Fruit fly (Drosophila melanogaster): ENCODE data around the gene CG42523.

Gene CG42523

dm6 chr2L:4810697-4811490 lies 48.2 kb downstream of the CG42523 start (continued):
- TF ChIP-seq CG43689 (GFP tag; IDR thresholded peaks at IDR 0.05) (no peak), CG15269 (tag; optimal IDR thresholded peaks at IDR 0.05) (peak; percentile 68), CG30403 (GFP tag; optimal IDR thresholded peaks at IDR 0.05) (peak; percentile 89), Atf3 (GFP tag; optimal IDR thresholded peaks at IDR 0.05) (peak; percentile 13), CG13296 (GFP tag; optimal IDR thresholded peaks at IDR 0.05) (peak; percentile 74), Dbx (GFP tag; IDR thresholded peaks at IDR 0.05) (peak; percentile 40; the same call in 1 of the 3 replicates), aop (GFP tag; IDR thresholded peaks at IDR 0.05) (no peak), hth (optimal IDR thresholded peaks at IDR 0.05) (no peak), CrebB (tag; optimal IDR thresholded peaks at IDR 0.05) (no peak), kni (GFP tag; optimal IDR thresholded peaks at IDR 0.05) (peak; percentile 89), CG30431 (GFP tag; optimal IDR thresholded peaks at IDR 0.05) (peak; percentile 53), kah (GFP tag; optimal IDR thresholded peaks at IDR 0.05) (no peak), cas (GFP tag; IDR thresholded peaks at IDR 0.05) (no peak), CG5245 (GFP tag; optimal IDR thresholded peaks at IDR 0.05) (no peak), CG10147 (GFP tag; optimal IDR thresholded peaks at IDR 0.05) (peak; percentile 36), CG13775 (GFP tag; optimal IDR thresholded peaks at IDR 0.05) (peak; percentile 81), CG34422 (GFP tag; IDR thresholded peaks at IDR 0.05) (no peak), fru (optimal IDR thresholded peaks at IDR 0.05) (no peak), NfI (GFP tag; optimal IDR thresholded peaks at IDR 0.05) (peak; percentile 68), Dek (tag; optimal IDR thresholded peaks at IDR 0.05) (peak; percentile 61), Gsc (GFP tag; IDR thresholded peaks at IDR 0.05) (no peak), ssp (GFP tag; IDR thresholded peaks at IDR 0.05) (peak; percentile 60), ase (GFP tag; IDR thresholded peaks at IDR 0.05) (no peak), MESR4 (GFP tag; optimal IDR thresholded peaks at IDR 0.05) (no peak), bigmax (GFP tag; optimal IDR thresholded peaks at IDR 0.05) (no peak), esg (GFP tag; conservative IDR thresholded peaks at IDR 0.05) (0 out of 2 replicates have a peak, but pooled peaks have one; percentile 11), CG10565 (GFP tag; optimal IDR thresholded peaks at IDR 0.05) (no peak), D19B (GFP tag; optimal IDR thresholded peaks at IDR 0.05) (peak; percentile 66), Dref (GFP tag; IDR thresholded peaks at IDR 0.05) (no peak), Six4 (GFP tag; optimal IDR thresholded peaks at IDR 0.05) (peak; percentile 61), gt (GFP tag; IDR thresholded peaks at IDR 0.05) (no peak), sqz (GFP tag; optimal IDR thresholded peaks at IDR 0.05) (no peak), Drgx (GFP tag; IDR thresholded peaks at IDR 0.05) (no peak), ATbp (GFP tag; optimal IDR thresholded peaks at IDR 0.05) (peak; percentile 60), Trl (optimal IDR thresholded peaks at IDR 0.05) (no peak), Trl (GFP tag; optimal IDR thresholded peaks at IDR 0.05) (peak; percentile 19), gsb (GFP tag; IDR thresholded peaks at IDR 0.05) (no peak), nau (GFP tag; optimal IDR thresholded peaks at IDR 0.05) (no peak), Opbp (GFP tag; IDR thresholded peaks at IDR 0.05; ENCODE audit: partially characterized antibody) (no peak), CG13123 (GFP tag; optimal IDR thresholded peaks at IDR 0.05) (no peak), pros (GFP tag; optimal IDR thresholded peaks at IDR 0.05) (no peak), abd-A (tag; optimal IDR thresholded peaks at IDR 0.05) (no peak), gce (GFP tag; IDR thresholded peaks at IDR 0.05) (no peak), CG1529 (GFP tag; optimal IDR thresholded peaks at IDR 0.05) (peak; percentile 54), Deaf1 (tag; optimal IDR thresholded peaks at IDR 0.05) (no peak), CG18011 (GFP tag; optimal IDR thresholded peaks at IDR 0.05) (peak; percentile 22), CG7745 (tag; optimal IDR thresholded peaks at IDR 0.05) (no peak), CG6254 (GFP tag; optimal IDR thresholded peaks at IDR 0.05) (no peak), C15 (GFP tag; IDR thresholded peaks at IDR 0.05) (no peak), nerfin-2 (GFP tag; IDR thresholded peaks at IDR 0.05; ENCODE audit: partially characterized antibody) (no peak), p53 (GFP tag; optimal IDR thresholded peaks at IDR 0.05) (no peak)

All from whole organism, embryonic.